Worm (Caenorhabditis elegans): ENCODE data around the gene mrps-34.

DNA sequence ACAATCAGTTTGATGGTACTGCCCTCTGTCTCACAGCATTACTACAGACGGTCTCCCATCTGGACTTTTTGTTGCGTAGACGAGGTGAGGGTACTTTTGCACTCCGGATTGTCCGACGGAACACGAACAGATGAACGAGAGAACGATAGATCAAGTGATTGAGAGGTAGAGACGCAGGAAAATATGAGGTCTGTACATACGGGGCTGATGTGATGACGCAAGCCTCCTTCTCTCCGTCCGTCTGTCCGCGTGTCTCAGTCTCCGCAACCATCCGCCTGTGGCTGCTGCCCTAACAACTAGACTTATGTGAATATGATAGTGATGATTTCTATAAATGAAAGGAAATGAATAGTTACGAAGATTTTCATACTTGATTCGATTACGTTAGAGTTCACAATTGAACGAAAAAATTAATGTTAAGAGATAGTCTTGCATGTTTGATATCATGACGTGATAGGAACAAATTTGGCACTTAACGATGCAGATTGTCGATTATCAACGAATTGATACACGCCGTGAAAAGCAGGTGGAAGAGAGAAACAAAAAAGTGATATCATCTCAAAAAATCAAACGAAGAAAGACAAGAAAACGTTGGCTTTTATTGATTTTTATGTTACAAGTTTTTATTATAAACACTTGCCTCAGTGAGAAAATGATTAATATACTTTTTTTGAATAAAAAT, 39.6 kb downstream of the mrps-34 start:
- TF ChIP-seq snpc-4 (tag; optimal IDR thresholded peaks at IDR 0.05) (no peak), F13H6.1 (tag; optimal IDR thresholded peaks at IDR 0.05) (no peak), ceh-82 (tag; optimal IDR thresholded peaks at IDR 0.05) (no peak), nhr-129 (tag; optimal IDR thresholded peaks at IDR 0.05) (no peak)
